Worm (Caenorhabditis elegans) whole organism, L4 larva: ENCODE results near the gene oac-2.

Source experiments
- D1046.2 ChIP-seq: fragments of 200-800 bp; sonication (Bioruptor generic); IDR thresholded peaks from 2 replicates; pipeline ENCODE4 v1.3.6; 2022; ENCODE audit warnings: missing genetic modification characterization, missing compliant biosample characterization
- F26F4.8 ChIP-seq: fragments of 200-800 bp; sonication (Bioruptor generic); conservative IDR thresholded peaks from 2 replicates; pipeline ENCODE4 v1.3.6; 2022; ENCODE audit warnings: missing genetic modification characterization, missing compliant biosample characterization
- F44E2.7 ChIP-seq: fragments of 200-800 bp; sonication (Bioruptor generic); IDR thresholded peaks from 2 replicates; pipeline ENCODE4 v2.1.2; 2022; ENCODE audit warnings: missing genetic modification characterization, missing compliant biosample characterization
- Y75B8A.6 ChIP-seq: fragments of 200-800 bp; sonication (Bioruptor generic); IDR thresholded peaks from 2 replicates; pipeline ENCODE4 v1.3.6; 2022; ENCODE audit warnings: missing genetic modification reagents, missing genetic modification characterization, missing compliant biosample characterization
- ZK337.2 ChIP-seq: fragments of 200-800 bp; sonication (Bioruptor generic); IDR thresholded peaks from 2 replicates; pipeline ENCODE4 v1.3.6; 2022; ENCODE audit warnings: missing genetic modification reagents, missing genetic modification characterization, missing compliant biosample characterization
- ZK546.5 ChIP-seq, 2 experiments: sonication (generic microtip); optimal IDR thresholded peaks; 2 replicates each; lab custom pipeline; 2017; ENCODE audit warnings: missing biosample characterization in 2 of 2, missing genetic modification characterization in 2 of 2
- ama-1 ChIP-seq: fragments of 150-350 bp; optimal IDR thresholded peaks from 2 replicates; lab custom pipeline; 2014; ENCODE audit warnings: inconsistent platforms, mixed read lengths
- ceh-62 ChIP-seq: sonication (generic microtip); optimal IDR thresholded peaks from 2 replicates; lab custom pipeline; 2017; ENCODE audit warnings: missing biosample characterization, missing genetic modification characterization
- ceh-82 ChIP-seq: sonication (generic microtip); optimal IDR thresholded peaks from 2 replicates; lab custom pipeline; 2017; ENCODE audit warnings: missing biosample characterization, missing genetic modification characterization
- ces-1 ChIP-seq: fragments of 150-350 bp; sonication (generic microtip); optimal IDR thresholded peaks from 4 replicates; lab custom pipeline; 2014; ENCODE audit warnings: missing biosample characterization, missing genetic modification reagents, missing genetic modification characterization
- ctbp-1 ChIP-seq: fragments of 200-800 bp; sonication (Bioruptor generic); IDR thresholded peaks from 2 replicates; pipeline ENCODE4 v1.3.6; 2022; ENCODE audit warnings: missing genetic modification reagents, missing genetic modification characterization, missing compliant biosample characterization
- dmd-9 ChIP-seq: fragments of 200-800 bp; sonication (Bioruptor generic); IDR thresholded peaks from 2 replicates; pipeline ENCODE4 v1.3.6; 2022; ENCODE audit warnings: missing genetic modification reagents, missing genetic modification characterization, missing compliant biosample characterization
- egl-43 ChIP-seq: fragments of 200-800 bp; sonication (Bioruptor generic); IDR thresholded peaks from 2 replicates; pipeline ENCODE4 v1.3.6; 2022; ENCODE audit warnings: missing genetic modification reagents, missing genetic modification characterization, missing compliant biosample characterization
- fkh-10 ChIP-seq: fragments of 150-350 bp; optimal IDR thresholded peaks from 2 replicates; lab custom pipeline; 2014; ENCODE audit warnings: missing biosample characterization, missing genetic modification reagents, missing genetic modification characterization
- fos-1 ChIP-seq: fragments of 150-350 bp; optimal IDR thresholded peaks from 2 replicates; lab custom pipeline; 2014; ENCODE audit warnings: missing biosample characterization, missing genetic modification characterization
- gei-8 ChIP-seq: fragments of 200-800 bp; sonication (Bioruptor generic); optimal IDR thresholded peaks from 2 replicates; lab custom pipeline; 2018; ENCODE audit warnings: mild to moderate bottlenecking, missing genetic modification characterization, missing compliant biosample characterization
- hmg-1.1 ChIP-seq: fragments of 200-800 bp; sonication (Bioruptor generic); IDR thresholded peaks from 2 replicates; pipeline ENCODE4 v1.3.6; 2022; ENCODE audit warnings: missing genetic modification reagents, missing genetic modification characterization, missing compliant biosample characterization
- jun-1 ChIP-seq: fragments of 150-350 bp; optimal IDR thresholded peaks from 2 replicates; lab custom pipeline; 2014; ENCODE audit warnings: missing biosample characterization, missing genetic modification reagents, missing genetic modification characterization
- lim-7 ChIP-seq: fragments of 200-800 bp; sonication (Bioruptor generic); IDR thresholded peaks from 2 replicates; pipeline ENCODE4 v1.3.6; 2022; ENCODE audit warnings: missing genetic modification characterization, missing compliant biosample characterization
- lin-1 ChIP-seq: fragments of 200-800 bp; sonication (Bioruptor generic); IDR thresholded peaks from 2 replicates; pipeline ENCODE4 v1.3.6; 2022; ENCODE audit warnings: missing genetic modification reagents, missing genetic modification characterization, missing compliant biosample characterization
- lin-15B ChIP-seq: fragments of 150-350 bp; sonication (generic microtip); optimal IDR thresholded peaks from 3 replicates; lab custom pipeline; 2014; ENCODE audit warnings: missing biosample characterization, missing genetic modification characterization
- lin-29 ChIP-seq: fragments of 200-800 bp; sonication (Bioruptor generic); IDR thresholded peaks from 2 replicates; pipeline ENCODE4 v1.3.6; 2022; ENCODE audit warnings: missing genetic modification reagents, missing genetic modification characterization, missing compliant biosample characterization
- lir-3 ChIP-seq: sonication (generic microtip); optimal IDR thresholded peaks from 2 replicates; lab custom pipeline; 2016; ENCODE audit warnings: mild to moderate bottlenecking, missing genetic modification characterization, missing compliant biosample characterization
- madf-5 ChIP-seq, 2 experiments: fragments of 200-800 bp; sonication (Bioruptor generic); IDR thresholded peaks; 2 replicates each; pipeline ENCODE4 v1.3.6; 2022; ENCODE audit warnings: missing compliant biosample characterization in 2 of 2, missing genetic modification characterization in 2 of 2
- mep-1 ChIP-seq: fragments of 150-350 bp; sonication (generic microtip); optimal IDR thresholded peaks from 3 replicates; lab custom pipeline; 2014; ENCODE audit warnings: missing biosample characterization, missing genetic modification characterization
- mxl-2 ChIP-seq: fragments of 200-800 bp; sonication (Bioruptor generic); conservative IDR thresholded peaks from 2 replicates; pipeline ENCODE4 v1.3.6; 2022; ENCODE audit warnings: missing genetic modification reagents, missing genetic modification characterization, missing compliant biosample characterization
- mxl-3 ChIP-seq: fragments of 200-800 bp; sonication (Bioruptor generic); optimal IDR thresholded peaks from 2 replicates; lab custom pipeline; 2018; ENCODE audit warnings: mild to moderate bottlenecking, missing genetic modification characterization, missing compliant biosample characterization
- nhr-10 ChIP-seq: fragments of 150-350 bp; optimal IDR thresholded peaks from 2 replicates; lab custom pipeline; 2014; ENCODE audit warnings: missing biosample characterization, missing genetic modification characterization
- nhr-11 ChIP-seq: fragments of 150-350 bp; optimal IDR thresholded peaks from 2 replicates; lab custom pipeline; 2014; ENCODE audit warnings: missing biosample characterization, missing genetic modification characterization
- nhr-237 ChIP-seq: sonication (generic microtip); optimal IDR thresholded peaks from 2 replicates; lab custom pipeline; 2017; ENCODE audit warnings: missing biosample characterization, missing genetic modification characterization
- nhr-25 ChIP-seq: sonication (generic microtip); optimal IDR thresholded peaks from 2 replicates; lab custom pipeline; 2017; ENCODE audit warnings: missing genetic modification characterization, mild to moderate bottlenecking, missing compliant biosample characterization, antibody characterized with exemption, moderate library complexity, borderline replicate concordance; ENCODE audit not compliant: insufficient read depth
- nhr-28 ChIP-seq: fragments of 150-350 bp; optimal IDR thresholded peaks from 2 replicates; lab custom pipeline; 2014; ENCODE audit warnings: missing biosample characterization, missing genetic modification characterization
- nhr-6 ChIP-seq: fragments of 150-350 bp; optimal IDR thresholded peaks from 2 replicates; lab custom pipeline; 2014; ENCODE audit warnings: missing biosample characterization, missing genetic modification characterization
- nhr-76 ChIP-seq: fragments of 150-350 bp; optimal IDR thresholded peaks from 2 replicates; lab custom pipeline; 2014; ENCODE audit warnings: missing biosample characterization, missing genetic modification characterization
- nhr-77 ChIP-seq: fragments of 150-350 bp; optimal IDR thresholded peaks from 2 replicates; lab custom pipeline; 2014; ENCODE audit warnings: missing biosample characterization, missing genetic modification characterization
- php-3 ChIP-seq: fragments of 200-800 bp; sonication (Bioruptor generic); IDR thresholded peaks from 2 replicates; pipeline ENCODE4 v1.3.6; 2022; ENCODE audit warnings: missing genetic modification reagents, missing genetic modification characterization, missing compliant biosample characterization
- pqm-1 ChIP-seq: sonication (generic microtip); optimal IDR thresholded peaks from 2 replicates; lab custom pipeline; 2017; ENCODE audit warnings: missing biosample characterization, missing genetic modification characterization
- sdz-12 ChIP-seq: fragments of 200-800 bp; sonication (Bioruptor generic); optimal IDR thresholded peaks from 2 replicates; lab custom pipeline; 2018; ENCODE audit warnings: mild to moderate bottlenecking, missing genetic modification characterization, missing compliant biosample characterization
- snpc-4 ChIP-seq: fragments of 150-350 bp; optimal IDR thresholded peaks from 2 replicates; lab custom pipeline; 2014; ENCODE audit warnings: missing biosample characterization, missing genetic modification characterization
- tra-1 ChIP-seq: fragments of 200-800 bp; sonication (Bioruptor generic); IDR thresholded peaks from 2 replicates; pipeline ENCODE4 v1.3.6; 2022; ENCODE audit warnings: missing genetic modification reagents, missing genetic modification characterization, missing compliant biosample characterization
- unc-62 ChIP-seq, 3 experiments: fragments of 150-350 bp in 1 of 3; sonication (generic microtip); optimal IDR thresholded peaks in 2 of 3; peaks in 1 of 3; 1 replicate in 1 of 3; 2 replicates in 2 of 3; lab custom pipeline; 2014 to 2017; ENCODE audit warnings: missing biosample characterization in 3 of 3, missing genetic modification characterization in 3 of 3, missing genetic modification reagents in 3 of 3, missing genotype in 1 of 3
- vab-7 ChIP-seq: fragments of 200-800 bp; sonication (Bioruptor generic); IDR thresholded peaks from 2 replicates; pipeline ENCODE4 v1.3.6; 2022; ENCODE audit warnings: missing genetic modification reagents, missing genetic modification characterization, missing compliant biosample characterization
- zag-1 ChIP-seq: fragments of 150-350 bp; optimal IDR thresholded peaks from 2 replicates; lab custom pipeline; 2014; ENCODE audit warnings: missing biosample characterization, missing genetic modification characterization
- zfp-2 ChIP-seq: sonication (generic microtip); optimal IDR thresholded peaks from 2 replicates; lab custom pipeline; 2016; ENCODE audit warnings: mild to moderate bottlenecking, missing genetic modification characterization, missing compliant biosample characterization
- ztf-11 ChIP-seq: fragments of 150-350 bp; optimal IDR thresholded peaks from 2 replicates; lab custom pipeline; 2014; ENCODE audit warnings: missing biosample characterization, missing genetic modification characterization

Gene oac-2

ce11 chrV:3480346-3480745 is 5.4 kb upstream of the oac-2 start, which contains the start of gene srbc-30:
Gene srbc-30, minus strand, starts transcription at chrV:3480446.
- TF ChIP-seq ama-1 = no peak
- no peak for TF ChIP-seq ces-1 (GFP tag; lab: Kevin White, UChicago)
- no peak for TF ChIP-seq D1046.2 (GFP tag; lab: Robert Waterston, UW)
- TF ChIP-seq zfp-2 = no peak
- TF ChIP-seq snpc-4 (tag; lab: Kevin White, UChicago) = no peak
- no peak for TF ChIP-seq vab-7 (GFP tag; lab: Robert Waterston, UW)
- no peak for TF ChIP-seq mxl-3 (GFP tag; lab: Kevin White, UChicago)
- no peak for TF ChIP-seq dmd-9 (GFP tag; lab: Robert Waterston, UW)
- TF ChIP-seq mxl-2 = no peak
- no peak for TF ChIP-seq F44E2.7 (GFP tag; lab: Robert Waterston, UW)
- no peak for TF ChIP-seq php-3 (GFP tag; lab: Robert Waterston, UW)
- no peak for TF ChIP-seq tra-1 (GFP tag; lab: Robert Waterston, UW)

- TF ChIP-seq lim-7 (GFP tag; lab: Robert Waterston, UW) = no peak
Observed at ce11 chrV:3477496-3477895, 2.6 kb upstream of the oac-2 start, which contains the start of gene srbc-31. Gene srbc-31, minus strand, starts transcription at chrV:3477596.

ce11 chrV:3476228-3476627 is 1.3 kb upstream of the oac-2 start:
- no peak for TF ChIP-seq lin-1 (GFP tag; lab: Robert Waterston, UW)
- TF ChIP-seq gei-8 (GFP tag; lab: Kevin White, UChicago) = no peak
- TF ChIP-seq unc-62 (GFP tag; optimal IDR thresholded peaks at IDR 0.05 in 1 of 2; lab: Kevin White, UChicago) = peak in 1 of 2 experiments; percentile 97
- TF ChIP-seq unc-62 (tag; optimal IDR thresholded peaks at IDR 0.05; lab: Kevin White, UChicago) = no peak
- TF ChIP-seq, all 104 proteins: peak for 1

ce11 chrV:3470782-3471181 is 4.1 kb downstream of the oac-2 start, which contains the start of gene srbc-29:
Gene srbc-29, minus strand, starts transcription at chrV:3470882.
- TF ChIP-seq lir-3 (tag; lab: Kevin White, UChicago) = no peak
- no peak for TF ChIP-seq nhr-237 (tag; lab: Kevin White, UChicago)
- no peak for TF ChIP-seq Y75B8A.6 (GFP tag; lab: Robert Waterston, UW)
- no peak for TF ChIP-seq lin-15B (tag; lab: Kevin White, UChicago)
- no peak for TF ChIP-seq ces-1 (GFP tag; lab: Kevin White, UChicago)
- TF ChIP-seq vab-7 (GFP tag; lab: Robert Waterston, UW) = no peak
- TF ChIP-seq ZK337.2 (GFP tag; lab: Robert Waterston, UW) = no peak
- TF ChIP-seq egl-43 (GFP tag; lab: Robert Waterston, UW) = no peak
- TF ChIP-seq jun-1 (tag; lab: Kevin White, UChicago) = no peak
- TF ChIP-seq fkh-10 (GFP tag; lab: Kevin White, UChicago) = no peak
- TF ChIP-seq ceh-82 (tag; lab: Kevin White, UChicago) = no peak
- TF ChIP-seq nhr-6 (tag; lab: Kevin White, UChicago) = no peak
- no peak for TF ChIP-seq hmg-1.1 (GFP tag; lab: Robert Waterston, UW)
- TF ChIP-seq nhr-10 (tag; lab: Kevin White, UChicago) = no peak
- no peak for TF ChIP-seq nhr-76 (tag; lab: Kevin White, UChicago)
- TF ChIP-seq lin-29 (GFP tag; lab: Robert Waterston, UW) = no peak
- TF ChIP-seq mep-1 (tag; lab: Kevin White, UChicago) = no peak
- TF ChIP-seq sdz-12 (GFP tag; lab: Kevin White, UChicago) = no peak

ce11 chrV:3468436-3468835 is 6.5 kb downstream of the oac-2 start, which contains the start of gene gst-33:
Gene gst-33, minus strand, starts transcription at chrV:3468562.
- TF ChIP-seq nhr-11 (tag; lab: Kevin White, UChicago) = no peak
- no peak for TF ChIP-seq nhr-25
- no peak for TF ChIP-seq ztf-11 (tag; lab: Kevin White, UChicago)
- no peak for TF ChIP-seq ZK546.5 (tag; optimal IDR thresholded peaks at IDR 0.05; lab: Kevin White, UChicago)
- no peak for TF ChIP-seq ctbp-1 (GFP tag; lab: Robert Waterston, UW)
- TF ChIP-seq zag-1 = no peak
- TF ChIP-seq nhr-28 (tag; lab: Kevin White, UChicago) = peak; percentile 98
- TF ChIP-seq madf-5 (GFP tag; IDR thresholded peaks at IDR 0.05; lab: Robert Waterston, UW) = no peak
- TF ChIP-seq nhr-10 (tag; lab: Kevin White, UChicago) = no peak
- peak; percentile 50 for TF ChIP-seq pqm-1 (tag; lab: Kevin White, UChicago)
- TF ChIP-seq unc-62 (GFP tag; optimal IDR thresholded peaks at IDR 0.05 in 1 of 2; lab: Kevin White, UChicago) = no peak
- TF ChIP-seq unc-62 (tag; optimal IDR thresholded peaks at IDR 0.05; lab: Kevin White, UChicago) = no peak
- TF ChIP-seq tra-1 (GFP tag; lab: Robert Waterston, UW) = no peak
- no peak for TF ChIP-seq F26F4.8
- TF ChIP-seq nhr-77 = peak; percentile 50
- no peak for TF ChIP-seq fos-1 (tag; lab: Kevin White, UChicago)
- no peak for TF ChIP-seq ceh-62
